Worm (Caenorhabditis elegans): ENCODE data around the gene spp-2.

spp-2 gene

DNA sequence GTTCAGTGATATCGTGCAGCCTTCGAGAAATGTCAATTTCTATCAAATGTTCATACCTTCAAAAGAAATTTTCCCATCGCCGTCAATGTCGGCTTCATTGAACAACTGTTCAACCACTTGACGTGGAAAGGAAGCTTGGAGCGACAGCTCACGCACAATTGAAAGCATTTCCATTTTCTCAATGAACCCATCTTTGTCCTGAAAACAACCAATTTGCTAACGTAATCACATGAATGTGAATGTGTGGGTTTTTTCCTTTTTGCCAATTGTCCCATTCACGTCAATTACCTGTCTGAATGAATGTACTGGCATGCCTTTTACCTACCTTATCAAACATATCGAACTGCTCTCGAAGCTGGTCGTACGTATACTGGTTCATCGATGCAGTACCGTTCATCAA is 20.3 kb downstream of the spp-2 start:
- TF ChIP-seq unc-62 (GFP tag; optimal IDR thresholded peaks at IDR 0.05) (peak; percentile 29), let-607 (tag; optimal IDR thresholded peaks at IDR 0.05) (peak; percentile 78 to 91), hmg-1.2 (GFP tag; IDR thresholded peaks at IDR 0.05) (0 out of 2 replicates have a peak, but pooled peaks have one; percentile 17), hmg-20 (GFP tag; IDR thresholded peaks at IDR 0.05) (no peak), nhr-80 (tag; optimal IDR thresholded peaks at IDR 0.05) (peak; percentile 96), dox-1 (GFP tag; IDR thresholded peaks at IDR 0.05) (peak; percentile 60), B0336.3 (GFP tag; IDR thresholded peaks at IDR 0.05) (peak; percentile 53; the same call in 1 of the 2 replicates), ets-4 (GFP tag; optimal IDR thresholded peaks at IDR 0.05) (peak; percentile 26), F57C9.4 (tag; optimal IDR thresholded peaks at IDR 0.05) (no peak), ztf-22 (GFP tag; optimal IDR thresholded peaks at IDR 0.05) (peak; percentile 53), snpc-1.1 (tag; optimal IDR thresholded peaks at IDR 0.05; ENCODE audit: insufficient read depth) (no peak), atf-7 (tag; optimal IDR thresholded peaks at IDR 0.05) (peak; percentile 44), tbp1 (GFP tag; optimal IDR thresholded peaks at IDR 0.05) (no peak), pbrm-1 (GFP tag; IDR thresholded peaks at IDR 0.05) (0 out of 2 replicates have a peak, but pooled peaks have one; percentile 36), cebp-1 (GFP tag; IDR thresholded peaks at IDR 0.05) (no peak), cebp-1 (tag; optimal IDR thresholded peaks at IDR 0.05) (peak; percentile 39)

- peak; percentile 65 for TF ChIP-seq nhr-80 (tag; optimal IDR thresholded peaks at IDR 0.05)
- TF ChIP-seq aptf-2 (GFP tag; conservative IDR thresholded peaks at IDR 0.05), result no peak
These were observed 24.8 kb downstream of the spp-2 start, which contains the start of gene lron-7 for ce11 chrX:7291810-7292209. TSS of gene lron-7 (plus strand) at chrX:7292132.

DNA sequence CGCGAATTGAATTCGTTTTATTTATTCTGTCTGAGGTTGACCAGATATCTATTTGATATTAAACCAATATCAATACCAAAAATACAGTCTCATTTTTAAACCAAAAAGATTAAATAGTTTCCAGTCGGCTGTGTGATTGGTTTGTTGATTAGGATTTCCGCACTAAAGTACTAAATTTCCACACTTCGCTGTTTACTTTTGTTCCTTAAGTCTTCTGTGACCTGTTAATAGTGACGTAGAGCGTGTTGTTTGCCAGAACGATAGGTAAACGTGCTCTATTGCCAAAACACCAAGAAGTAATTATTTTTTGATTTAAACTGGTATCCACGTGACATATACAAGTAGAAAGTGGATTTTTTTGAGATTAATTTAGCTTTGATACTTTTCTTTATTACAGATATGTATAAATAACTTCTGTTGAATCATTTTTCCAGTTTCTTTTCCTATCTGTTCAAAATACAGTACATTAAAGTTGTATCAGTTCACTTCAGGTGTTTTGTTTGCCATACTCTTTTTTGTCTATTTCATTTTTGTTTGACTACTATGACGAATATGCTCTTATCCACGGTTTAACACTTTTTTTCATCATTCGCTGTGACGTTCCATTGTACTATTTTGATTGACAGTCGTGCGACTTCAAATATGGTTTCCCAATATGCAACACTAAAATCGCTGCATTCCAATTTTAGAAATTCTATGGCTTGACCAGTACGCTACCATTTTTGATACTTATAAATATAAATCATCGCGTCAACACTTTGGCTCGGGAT is 25.6 kb downstream of the spp-2 start:
- TF ChIP-seq unc-62 (GFP tag; optimal IDR thresholded peaks at IDR 0.05) (peak; percentile 89), lin-26 (GFP tag; IDR thresholded peaks at IDR 0.05) (no peak), pha-4 (tag; optimal IDR thresholded peaks at IDR 0.05) (peak; percentile 68), akir-1 (GFP tag; optimal IDR thresholded peaks at IDR 0.05) (no peak), Y53F4B.3 (GFP tag; IDR thresholded peaks at IDR 0.05) (no peak), lsy-27 (tag; optimal IDR thresholded peaks at IDR 0.05; ENCODE audit: borderline replicate concordance, insufficient read depth) (no peak), ztf-3 (GFP tag; optimal IDR thresholded peaks at IDR 0.05) (no peak), tbp1 (GFP tag; optimal IDR thresholded peaks at IDR 0.05) (no peak), sdz-38 (tag; optimal IDR thresholded peaks at IDR 0.05) (no peak), F23B12.7 (tag; optimal IDR thresholded peaks at IDR 0.05; ENCODE audit: insufficient read depth) (no peak), ztf-25 (GFP tag; IDR thresholded peaks at IDR 0.05) (no peak), nhr-90 (tag; optimal IDR thresholded peaks at IDR 0.05) (no peak), ccch-3 (GFP tag; optimal IDR thresholded peaks at IDR 0.05) (no peak), unc-130 (GFP tag; optimal IDR thresholded peaks at IDR 0.05) (no peak), fkh-3 (tag; optimal IDR thresholded peaks at IDR 0.05) (no peak), T07F8.4 (tag; optimal IDR thresholded peaks at IDR 0.05) (no peak), lag-1 (GFP tag; IDR thresholded peaks at IDR 0.05) (no peak), nfya-2 (GFP tag; IDR thresholded peaks at IDR 0.05) (no peak), cebp-2 (GFP tag; IDR thresholded peaks at IDR 0.05) (no peak), hrde-1 (tag; optimal IDR thresholded peaks at IDR 0.05; ENCODE audit: borderline replicate concordance) (no peak), lin-54 (GFP tag; optimal IDR thresholded peaks at IDR 0.05) (no peak), let-607 (tag; optimal IDR thresholded peaks at IDR 0.05) (peak; percentile 74 to 77), ceh-100 (GFP tag; IDR thresholded peaks at IDR 0.05) (no peak), nhr-80 (tag; optimal IDR thresholded peaks at IDR 0.05) (peak; percentile 62), repo-1 (tag; optimal IDR thresholded peaks at IDR 0.05) (no peak), nfya-1 (tag; optimal IDR thresholded peaks at IDR 0.05; ENCODE audit: borderline replicate concordance, insufficient read depth) (no peak), zim-3 (tag; optimal IDR thresholded peaks at IDR 0.05) (no peak), D2030.7 (GFP tag; IDR thresholded peaks at IDR 0.05) (no peak), nhr-179 (tag; optimal IDR thresholded peaks at IDR 0.05) (no peak), ztf-26 (tag; optimal IDR thresholded peaks at IDR 0.05) (no peak), madf-10 (tag; optimal IDR thresholded peaks at IDR 0.05) (no peak)
